Fruit fly (Drosophila melanogaster) whole organism, pupa: ENCODE data around the gene Usp30.

ENCODE experiments used
- CG10348 ChIP-seq: fragments of 200-800 bp; sonication (Bioruptor generic); IDR thresholded peaks from 2 replicates; pipeline ENCODE4 v1.3.6; 2022; ENCODE audit warnings: missing biosample characterization, missing genetic modification characterization
- CG12605 ChIP-seq: fragments of 200-800 bp; sonication (Bioruptor generic); IDR thresholded peaks from 2 replicates; pipeline ENCODE4 v1.3.6; 2022; ENCODE audit warnings: missing biosample characterization, missing genetic modification characterization
- CG14655 ChIP-seq: fragments of 200-800 bp; sonication (Bioruptor generic); optimal IDR thresholded peaks from 3 replicates; lab custom pipeline; 2017; ENCODE audit warnings: mild to moderate bottlenecking, missing biosample characterization, missing genetic modification reagents, missing genetic modification characterization
- CG32121 ChIP-seq: fragments of 200-800 bp; sonication (Bioruptor generic); IDR thresholded peaks from 2 replicates; pipeline ENCODE4 v1.3.6; 2022; ENCODE audit warnings: missing biosample characterization, missing genetic modification characterization
- CG34367 ChIP-seq: fragments of 200-800 bp; sonication (Bioruptor generic); optimal IDR thresholded peaks from 2 replicates; lab custom pipeline; 2018; ENCODE audit warnings: missing biosample characterization, mild to moderate bottlenecking, missing genetic modification characterization
- CG4496 ChIP-seq: fragments of 200-800 bp; sonication (Bioruptor generic); IDR thresholded peaks from 3 replicates; pipeline ENCODE4 v1.3.6; 2022; ENCODE audit warnings: missing biosample characterization, missing genetic modification characterization
- CG8301 ChIP-seq: fragments of 200-800 bp; sonication (Bioruptor generic); optimal IDR thresholded peaks from 2 replicates; lab custom pipeline; 2018; ENCODE audit warnings: missing biosample characterization, mild to moderate bottlenecking, missing genetic modification characterization
- EcR ChIP-seq: fragments of 200-800 bp; sonication (Bioruptor generic); optimal IDR thresholded peaks from 3 replicates; lab custom pipeline; 2019; ENCODE audit warnings: missing biosample characterization, missing genetic modification characterization, mild to moderate bottlenecking, moderate library complexity, missing genetic modification reagents
- Pif1A ChIP-seq: fragments of 200-800 bp; sonication (Bioruptor generic); optimal IDR thresholded peaks from 3 replicates; lab custom pipeline; 2016; ENCODE audit warnings: missing biosample characterization, missing genetic modification characterization
- Pif1B ChIP-seq: fragments of 200-800 bp; sonication (Bioruptor generic); optimal IDR thresholded peaks from 3 replicates; lab custom pipeline; 2016; ENCODE audit warnings: missing biosample characterization, missing genetic modification characterization
- Snoo ChIP-seq: fragments of 200-800 bp; sonication (Bioruptor generic); optimal IDR thresholded peaks from 3 replicates; lab custom pipeline; 2017; ENCODE audit warnings: missing biosample characterization, mild to moderate bottlenecking, missing genetic modification characterization, inconsistent platforms
- fd96Ca ChIP-seq: fragments of 200-800 bp; sonication (Bioruptor generic); IDR thresholded peaks from 3 replicates; pipeline ENCODE4 v1.3.6; 2022; ENCODE audit warnings: missing biosample characterization, missing genetic modification characterization
- gl ChIP-seq: fragments of 200-800 bp; sonication (Bioruptor generic); optimal IDR thresholded peaks from 2 replicates; lab custom pipeline; 2018; ENCODE audit warnings: missing biosample characterization, mild to moderate bottlenecking, missing genetic modification characterization

dm6 chrX:5868795-5869194, 10.8 kb downstream of the Usp30 start, which contains the start of gene CG15764:
- TF ChIP-seq CG14655 (GFP tag; lab: Kevin White, UChicago) (no peak), CG12605 (GFP tag; lab: Robert Waterston, UW) (no peak), Pif1A (GFP tag; lab: Kevin White, UChicago) (no peak), Pif1B (GFP tag; lab: Kevin White, UChicago) (no peak), CG4496 (no peak), Snoo (tag; lab: Kevin White, UChicago) (no peak), CG34367 (no peak), EcR (GFP tag; lab: Kevin White, UChicago) (no peak), CG32121 (GFP tag; lab: Robert Waterston, UW) (no peak), CG10348 (GFP tag; lab: Robert Waterston, UW) (no peak), gl (tag; lab: Kevin White, UChicago) (no peak), CG8301 (tag; lab: Kevin White, UChicago) (no peak), fd96Ca (GFP tag; lab: Robert Waterston, UW) (no peak)
